Worm (Caenorhabditis elegans) whole organism, late embryonic: ENCODE results near the gene srx-114.

Experiments
- C08G9.2 ChIP-seq: sonication (generic microtip); optimal IDR thresholded peaks from 2 replicates; lab custom pipeline; 2016; ENCODE audit warnings: mild to moderate bottlenecking, missing genetic modification characterization, moderate library complexity, missing compliant biosample characterization
- C38D4.7 ChIP-seq: fragments of 200-800 bp; sonication (Bioruptor generic); optimal IDR thresholded peaks from 2 replicates; lab custom pipeline; 2018; ENCODE audit warnings: mild to moderate bottlenecking, missing genetic modification characterization, moderate library complexity, missing compliant biosample characterization
- K09A11.1 ChIP-seq: sonication (generic microtip); optimal IDR thresholded peaks from 2 replicates; lab custom pipeline; 2017; ENCODE audit warnings: antibody characterized with exemption, mild to moderate bottlenecking, missing genetic modification characterization, missing compliant biosample characterization; ENCODE audit not compliant: insufficient read depth
- T23F11.4 ChIP-seq: fragments of 200-800 bp; sonication (Bioruptor generic); optimal IDR thresholded peaks from 2 replicates; lab custom pipeline; 2018; ENCODE audit warnings: mild to moderate bottlenecking, missing genetic modification characterization, missing compliant biosample characterization
- Y22D7AL.16 ChIP-seq: sonication (generic microtip); optimal IDR thresholded peaks from 2 replicates; lab custom pipeline; 2016; ENCODE audit warnings: missing genetic modification characterization, missing compliant biosample characterization
- ama-1 ChIP-seq: fragments of 150-350 bp; optimal IDR thresholded peaks from 2 replicates; lab custom pipeline; 2014
- ceh-14 ChIP-seq: sonication (generic microtip); optimal IDR thresholded peaks from 2 replicates; lab custom pipeline; 2016; ENCODE audit warnings: missing genotype, missing genetic modification characterization, missing compliant biosample characterization
- ceh-2 ChIP-seq: sonication (generic microtip); optimal IDR thresholded peaks from 2 replicates; lab custom pipeline; 2016; ENCODE audit warnings: missing genotype, missing genetic modification characterization, missing compliant biosample characterization
- ceh-22 ChIP-seq: sonication (generic microtip); optimal IDR thresholded peaks from 2 replicates; lab custom pipeline; 2017; ENCODE audit warnings: missing biosample characterization, missing genetic modification characterization
- ceh-30 ChIP-seq: fragments of 150-350 bp; optimal IDR thresholded peaks from 2 replicates; lab custom pipeline; 2014; ENCODE audit warnings: missing biosample characterization, missing genetic modification characterization
- ceh-48 ChIP-seq: sonication (generic microtip); optimal IDR thresholded peaks from 2 replicates; lab custom pipeline; 2016; ENCODE audit warnings: missing genetic modification characterization, inconsistent platforms, missing compliant biosample characterization
- che-1 ChIP-seq: sonication (generic microtip); optimal IDR thresholded peaks from 2 replicates; lab custom pipeline; 2016; ENCODE audit warnings: mild to moderate bottlenecking, missing genetic modification characterization, missing compliant biosample characterization
- elt-2 ChIP-seq: sonication (generic microtip); optimal IDR thresholded peaks from 2 replicates; lab custom pipeline; 2016; ENCODE audit warnings: missing genetic modification reagents, missing genetic modification characterization, missing compliant biosample characterization
- elt-4 ChIP-seq: sonication (generic microtip); optimal IDR thresholded peaks from 2 replicates; lab custom pipeline; 2016; ENCODE audit warnings: missing genetic modification characterization, missing compliant biosample characterization
- ets-4 ChIP-seq: sonication (generic microtip); optimal IDR thresholded peaks from 2 replicates; lab custom pipeline; 2016; ENCODE audit warnings: missing genetic modification characterization, missing compliant biosample characterization
- fax-1 ChIP-seq: sonication (generic microtip); optimal IDR thresholded peaks from 2 replicates; lab custom pipeline; 2016; ENCODE audit warnings: missing genotype, missing genetic modification characterization, missing compliant biosample characterization
- hlh-15 ChIP-seq: sonication (generic microtip); optimal IDR thresholded peaks from 2 replicates; lab custom pipeline; 2016; ENCODE audit warnings: missing genetic modification characterization, missing compliant biosample characterization
- hlh-6 ChIP-seq: sonication (generic microtip); optimal IDR thresholded peaks from 2 replicates; lab custom pipeline; 2016; ENCODE audit warnings: missing genotype, missing genetic modification characterization, missing compliant biosample characterization
- hlh-8 ChIP-seq: sonication (generic microtip); optimal IDR thresholded peaks from 2 replicates; lab custom pipeline; 2016; ENCODE audit warnings: missing genotype, missing genetic modification characterization, missing compliant biosample characterization
- lim-6 ChIP-seq: sonication (generic microtip); optimal IDR thresholded peaks from 2 replicates; lab custom pipeline; 2016; ENCODE audit warnings: missing genetic modification characterization, missing compliant biosample characterization
- lin-11 ChIP-seq: fragments of 200-800 bp; sonication (Bioruptor generic); optimal IDR thresholded peaks from 2 replicates; lab custom pipeline; 2018; ENCODE audit warnings: mild to moderate bottlenecking, missing genetic modification characterization, missing compliant biosample characterization
- nfya-1 ChIP-seq: sonication (generic microtip); optimal IDR thresholded peaks from 2 replicates; lab custom pipeline; 2017; ENCODE audit warnings: missing genetic modification characterization, mild to moderate bottlenecking, missing compliant biosample characterization, antibody characterized with exemption, moderate library complexity
- nhr-232 ChIP-seq: sonication (generic microtip); optimal IDR thresholded peaks from 2 replicates; lab custom pipeline; 2016; ENCODE audit warnings: missing genetic modification characterization, missing compliant biosample characterization
- npax-4 ChIP-seq: sonication (generic microtip); optimal IDR thresholded peaks from 2 replicates; lab custom pipeline; 2016; ENCODE audit warnings: missing genetic modification characterization, missing compliant biosample characterization
- pag-3 ChIP-seq: sonication (generic microtip); optimal IDR thresholded peaks from 2 replicates; lab custom pipeline; 2016; ENCODE audit warnings: missing compliant biosample characterization, missing genetic modification characterization, borderline replicate concordance
- pha-2 ChIP-seq: sonication (generic microtip); optimal IDR thresholded peaks from 2 replicates; lab custom pipeline; 2017; ENCODE audit warnings: mild to moderate bottlenecking, missing genetic modification characterization, missing compliant biosample characterization
- pros-1 ChIP-seq: fragments of 150-350 bp; optimal IDR thresholded peaks from 2 replicates; lab custom pipeline; 2014; ENCODE audit warnings: missing biosample characterization, missing genetic modification reagents, missing genetic modification characterization
- ref-2 ChIP-seq: sonication (generic microtip); optimal IDR thresholded peaks from 2 replicates; lab custom pipeline; 2016; ENCODE audit warnings: missing genetic modification characterization, missing compliant biosample characterization
- rnt-1 ChIP-seq: sonication (generic microtip); optimal IDR thresholded peaks from 2 replicates; lab custom pipeline; 2016; ENCODE audit warnings: missing genetic modification characterization, missing compliant biosample characterization
- sox-2 ChIP-seq: fragments of 200-800 bp; sonication (Bioruptor generic); IDR thresholded peaks from 2 replicates; pipeline ENCODE4 v1.3.6; 2022; ENCODE audit warnings: missing genetic modification reagents, missing genetic modification characterization, missing compliant biosample characterization
- sox-4 ChIP-seq: sonication (generic microtip); optimal IDR thresholded peaks from 2 replicates; lab custom pipeline; 2017; ENCODE audit warnings: mild to moderate bottlenecking, missing genetic modification characterization, inconsistent platforms, missing compliant biosample characterization
- tbx-2 ChIP-seq: sonication (generic microtip); optimal IDR thresholded peaks from 2 replicates; lab custom pipeline; 2016; ENCODE audit warnings: missing genetic modification characterization, missing compliant biosample characterization
- tbx-7 ChIP-seq: sonication (generic microtip); optimal IDR thresholded peaks from 2 replicates; lab custom pipeline; 2016; ENCODE audit warnings: missing genotype, missing genetic modification characterization, missing compliant biosample characterization
- unc-3 ChIP-seq, 2 experiments: fragments of 200-800 bp in 1 of 2; sonication (Bioruptor generic) in 1 of 2; sonication (generic microtip) in 1 of 2; conservative IDR thresholded peaks in 1 of 2; optimal IDR thresholded peaks in 1 of 2; 2 replicates each; pipeline versions ENCODE4 v1.3.6 to Lab custom; 2016 to 2022; ENCODE audit warnings: missing compliant biosample characterization in 2 of 2, missing genetic modification characterization in 2 of 2, missing genetic modification reagents in 1 of 2
- unc-55 ChIP-seq: sonication (generic microtip); optimal IDR thresholded peaks from 2 replicates; lab custom pipeline; 2017; ENCODE audit warnings: missing biosample characterization, missing genetic modification reagents, missing genetic modification characterization
- zip-5 ChIP-seq: sonication (generic microtip); optimal IDR thresholded peaks from 2 replicates; lab custom pipeline; 2016; ENCODE audit warnings: missing genetic modification characterization, missing compliant biosample characterization
- ztf-16 ChIP-seq: sonication (generic microtip); optimal IDR thresholded peaks from 2 replicates; lab custom pipeline; 2017; ENCODE audit warnings: missing genetic modification characterization, missing compliant biosample characterization

srx-114 gene

DNA sequence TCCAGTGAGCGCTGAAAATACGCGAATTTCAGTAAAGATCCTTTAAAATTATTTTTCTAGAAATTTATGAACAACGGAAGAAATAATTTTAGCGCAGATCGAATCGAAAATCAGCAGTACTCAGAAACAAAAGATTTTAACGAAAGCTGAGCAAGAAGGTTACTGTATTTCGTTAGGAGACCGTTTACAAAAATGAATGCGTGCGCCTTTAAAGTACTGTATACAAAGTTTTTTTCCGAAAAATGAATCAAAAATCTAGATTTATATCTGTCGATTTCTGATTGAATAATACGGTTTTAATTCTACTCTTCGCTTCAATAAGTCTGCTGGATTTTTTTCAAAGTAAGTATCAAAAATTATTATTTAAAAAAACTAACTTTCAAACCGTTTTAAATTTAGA lies 18.9 kb downstream of the srx-114 start, which contains the start of the genes EEED8.14 and EEED8.3:
EEED8.14 (minus strand) TSS at position 13 of the 400 bp plus-strand sequence.
EEED8.3 (plus strand) TSS at position 237 of the 400 bp plus-strand sequence.
- TF ChIP-seq Y22D7AL.16 (tag; lab: Kevin White, UChicago), result no peak
- no peak for TF ChIP-seq nfya-1 (tag; lab: Kevin White, UChicago)
- no peak for TF ChIP-seq ceh-14 (tag; lab: Kevin White, UChicago)
- no peak for TF ChIP-seq C38D4.7
- no peak for TF ChIP-seq sox-4 (tag; lab: Kevin White, UChicago)

DNA sequence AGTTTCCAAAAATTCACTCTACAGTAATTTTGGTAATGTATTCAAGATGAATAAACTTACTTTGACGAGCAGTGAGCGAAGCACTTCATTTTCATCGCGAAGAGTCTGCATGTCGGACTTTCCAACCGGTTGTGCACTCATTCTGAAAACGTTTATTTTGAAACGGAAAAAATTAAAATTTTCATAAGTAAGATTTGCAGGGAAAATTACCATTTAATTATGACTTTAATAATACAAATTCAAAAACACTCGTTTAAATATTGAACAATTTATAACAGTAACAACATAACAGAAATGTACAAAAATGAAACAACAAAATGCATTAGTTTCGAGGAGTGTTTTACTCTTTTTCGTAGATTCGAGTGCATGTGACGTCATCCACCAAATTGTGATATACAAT lies 20.5 kb downstream of the srx-114 start, which contains the start of the genes EEED8.13 and EEED8.18:
EEED8.13 (minus strand) TSS at position 101 of the 400 bp plus-strand sequence.
EEED8.18 (minus strand) TSS at position 144 of the 400 bp plus-strand sequence.
- TF ChIP-seq ceh-2 (tag; lab: Kevin White, UChicago), result no peak
- TF ChIP-seq zip-5 (tag; lab: Kevin White, UChicago), result no peak
- no peak for TF ChIP-seq unc-55 (GFP tag; lab: Kevin White, UChicago)
- no peak for TF ChIP-seq unc-3 (GFP tag; conservative IDR thresholded peaks at IDR 0.05; lab: Robert Waterston, UW)
- TF ChIP-seq unc-3 (tag; optimal IDR thresholded peaks at IDR 0.05; lab: Kevin White, UChicago), result no peak
- no peak for TF ChIP-seq C08G9.2
- TF ChIP-seq lin-11 (tag; lab: Kevin White, UChicago), result no peak
- no peak for TF ChIP-seq elt-4
- no peak for TF ChIP-seq ceh-30 (tag; lab: Kevin White, UChicago)
- no peak for TF ChIP-seq rnt-1 (tag; lab: Kevin White, UChicago)
- TF ChIP-seq lim-6, result no peak
- no peak for TF ChIP-seq ceh-48 (tag; lab: Kevin White, UChicago)
- no peak for TF ChIP-seq nhr-232 (tag; lab: Kevin White, UChicago)
- TF ChIP-seq tbx-7, result no peak

DNA sequence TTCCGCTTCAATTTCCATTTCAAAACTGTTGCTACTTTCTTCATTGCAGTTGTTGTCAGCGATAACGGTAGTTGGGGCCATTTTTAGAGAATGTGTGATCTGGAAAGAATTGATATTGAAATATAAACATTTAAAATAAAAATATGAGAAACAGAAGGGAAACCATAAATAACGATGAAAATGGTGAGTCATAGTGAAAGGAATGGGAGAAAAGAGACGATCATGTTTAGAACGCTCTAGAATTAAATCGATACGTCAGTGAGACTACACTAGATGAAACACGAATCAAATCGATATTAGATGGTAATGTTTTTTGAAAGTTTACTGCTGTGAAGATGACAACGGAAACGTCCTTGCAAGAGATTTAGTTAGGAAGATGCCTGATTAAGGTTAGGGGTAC lies 24.0 kb downstream of the srx-114 start, which contains the start of the genes EEED8.12 and EEED8.4:
EEED8.12 (minus strand) TSS at position 101 of the 400 bp plus-strand sequence.
EEED8.4 (plus strand) TSS at position 396 of the 400 bp plus-strand sequence.
- TF ChIP-seq T23F11.4 (GFP tag; lab: Kevin White, UChicago) (no peak), sox-2 (GFP tag; lab: Robert Waterston, UW) (no peak), ceh-22 (no peak), ref-2 (tag; lab: Kevin White, UChicago) (no peak), hlh-6 (tag; lab: Kevin White, UChicago) (no peak), ama-1 (lab: Kevin White, UChicago) (no peak), C38D4.7 (no peak), pag-3 (tag; lab: Kevin White, UChicago) (no peak), ceh-48 (tag; lab: Kevin White, UChicago) (no peak), ceh-30 (tag; lab: Kevin White, UChicago) (no peak), che-1 (no peak), pros-1 (no peak)

DNA sequence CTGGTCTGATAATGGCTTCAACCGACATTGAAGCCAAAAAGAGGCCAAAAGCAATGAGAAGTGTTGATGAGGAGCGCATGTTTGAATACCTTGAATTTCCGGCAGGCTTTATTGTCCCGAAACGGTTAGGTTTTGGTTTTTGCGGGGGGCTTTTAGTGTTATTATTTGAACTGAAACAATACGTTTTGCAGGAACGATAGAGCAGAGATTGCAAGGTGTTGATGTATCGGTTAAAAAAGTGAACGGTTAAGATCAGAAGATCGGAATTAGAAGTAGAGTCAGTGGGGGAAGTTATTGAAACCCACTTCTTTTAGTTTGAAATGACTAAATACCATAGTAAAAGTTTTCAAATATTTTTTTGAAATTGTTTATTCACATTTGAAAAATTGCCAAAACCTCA lies 25.4 kb downstream of the srx-114 start, which contains the start of gene clec-141:
clec-141 (minus strand) TSS at position 101 of the 400 bp plus-strand sequence.
- TF ChIP-seq K09A11.1 (tag; lab: Kevin White, UChicago) (no peak), hlh-8 (no peak), T23F11.4 (GFP tag; lab: Kevin White, UChicago) (no peak), pha-2 (tag; lab: Kevin White, UChicago) (no peak), npax-4 (tag; lab: Kevin White, UChicago) (no peak), tbx-2 (tag; lab: Kevin White, UChicago) (no peak), hlh-15 (tag; lab: Kevin White, UChicago) (no peak), rnt-1 (tag; lab: Kevin White, UChicago) (no peak), ets-4 (no peak), nfya-1 (tag; lab: Kevin White, UChicago) (no peak), fax-1 (tag; lab: Kevin White, UChicago) (no peak), ztf-16 (tag; lab: Kevin White, UChicago) (no peak), elt-2 (tag; lab: Kevin White, UChicago) (no peak), ceh-48 (tag; lab: Kevin White, UChicago) (no peak), ama-1 (lab: Kevin White, UChicago) (no peak)
